Fruit fly (Drosophila melanogaster) whole organism, wandering third instar larva: ENCODE results near the gene CG3999.

Experiments used
- Abd-B ChIP-seq: fragments of >200 bp; optimal IDR thresholded peaks from 2 replicates; lab custom pipeline; 2017; ENCODE audit warnings: missing biosample characterization, missing genetic modification characterization
- CG32264 ChIP-seq: fragments of 200-800 bp; sonication (Bioruptor generic); optimal IDR thresholded peaks from 2 replicates; lab custom pipeline; 2016; ENCODE audit warnings: missing biosample characterization, missing genetic modification characterization
- CG9705 ChIP-seq: fragments of 200-800 bp; sonication (Bioruptor generic); optimal IDR thresholded peaks from 2 replicates; lab custom pipeline; 2018; ENCODE audit warnings: missing biosample characterization, mild to moderate bottlenecking, missing genetic modification characterization
- Dfd ChIP-seq: fragments of >200 bp; optimal IDR thresholded peaks from 2 replicates; lab custom pipeline; 2017; ENCODE audit warnings: missing biosample characterization, missing genetic modification characterization
- GATAd ChIP-seq: sonication (Bioruptor generic); optimal IDR thresholded peaks from 2 replicates; lab custom pipeline; 2016; ENCODE audit warnings: missing biosample characterization, missing genetic modification characterization
- HLH106 ChIP-seq: fragments of 200-800 bp; optimal IDR thresholded peaks from 3 replicates; lab custom pipeline; 2019; ENCODE audit warnings: missing biosample characterization, mild to moderate bottlenecking, missing genetic modification characterization, moderate library complexity
- Hnf4 ChIP-seq: fragments of 200-800 bp; sonication (Bioruptor generic); optimal IDR thresholded peaks from 2 replicates; lab custom pipeline; 2016; ENCODE audit warnings: missing biosample characterization, mild to moderate bottlenecking, missing genetic modification characterization
- Hr78 ChIP-seq: fragments of >200 bp; optimal IDR thresholded peaks from 2 replicates; lab custom pipeline; 2017; ENCODE audit warnings: missing biosample characterization, missing genetic modification characterization
- Hr83 ChIP-seq: fragments of 200-300 bp; sonication (Bioruptor generic); optimal IDR thresholded peaks from 2 replicates; lab custom pipeline; 2016; ENCODE audit warnings: missing biosample characterization, mild to moderate bottlenecking, missing genetic modification characterization, moderate library complexity; ENCODE audit not compliant: poor library complexity, severe bottlenecking
- Mio ChIP-seq: sonication (Bioruptor generic); optimal IDR thresholded peaks from 2 replicates; lab custom pipeline; 2016; ENCODE audit warnings: missing biosample characterization, missing genetic modification characterization
- Myc ChIP-seq: fragments of >200 bp; optimal IDR thresholded peaks from 2 replicates; lab custom pipeline; 2017
- N ChIP-seq: fragments of >200 bp; optimal IDR thresholded peaks from 2 replicates; lab custom pipeline; 2018; ENCODE audit warnings: missing biosample characterization, missing external identifiers, missing genetic modification characterization
- Rel ChIP-seq, 2 experiments: fragments of 200-800 bp; sonication (Bioruptor generic) in 1 of 2; optimal IDR thresholded peaks; 2 replicates in 1 of 2; 3 replicates in 1 of 2; lab custom pipeline; 2016 to 2019; ENCODE audit warnings: mild to moderate bottlenecking in 2 of 2, missing biosample characterization in 2 of 2, missing genetic modification characterization in 2 of 2, moderate library complexity in 1 of 2
- Sp1 ChIP-seq: fragments of 200-800 bp; sonication (Bioruptor generic); optimal IDR thresholded peaks from 3 replicates; lab custom pipeline; 2019; ENCODE audit warnings: missing biosample characterization, mild to moderate bottlenecking, missing genetic modification characterization, moderate library complexity
- Vsx2 ChIP-seq: fragments of 200-300, 225-300 bp; sonication (Bioruptor generic); optimal IDR thresholded peaks from 2 replicates; lab custom pipeline; 2018; ENCODE audit warnings: missing biosample characterization, missing genetic modification characterization; ENCODE audit not compliant: partially characterized antibody
- br ChIP-seq: fragments of 200-800 bp; sonication (Bioruptor generic); optimal IDR thresholded peaks from 2 replicates; lab custom pipeline; 2016; ENCODE audit warnings: missing biosample characterization, missing genetic modification characterization
- dl ChIP-seq, 2 experiments: fragments of 175-275, 200-275 bp in 1 of 2; fragments of 200-275 bp in 1 of 2; sonication (Bioruptor generic); optimal IDR thresholded peaks; lab custom pipeline; 2018; ENCODE audit warnings: mild to moderate bottlenecking in 2 of 2, missing biosample characterization in 2 of 2, missing genetic modification characterization in 2 of 2, moderate library complexity in 2 of 2; ENCODE audit not compliant: partially characterized antibody in 2 of 2, insufficient read depth in 1 of 2
- dmrt93B ChIP-seq: fragments of 200-800 bp; sonication (Bioruptor generic); optimal IDR thresholded peaks from 2 replicates; lab custom pipeline; 2018; ENCODE audit warnings: missing biosample characterization, mild to moderate bottlenecking, missing genetic modification characterization
- dsf ChIP-seq: sonication (Bioruptor generic); optimal IDR thresholded peaks from 2 replicates; lab custom pipeline; 2016; ENCODE audit warnings: missing biosample characterization, missing genetic modification characterization, borderline replicate concordance
- ey ChIP-seq: fragments of 200-800 bp; sonication (Bioruptor generic); optimal IDR thresholded peaks from 2 replicates; lab custom pipeline; 2016; ENCODE audit warnings: missing biosample characterization, missing genetic modification characterization
- foxo ChIP-seq, 2 experiments: fragments of 200-800 bp; sonication (Bioruptor generic); optimal IDR thresholded peaks; 2 replicates in 1 of 2; 3 replicates in 1 of 2; lab custom pipeline; 2016 to 2017; ENCODE audit warnings: missing biosample characterization in 2 of 2, missing genetic modification characterization in 2 of 2
- fru ChIP-seq: fragments of 200-800 bp; sonication (Bioruptor generic); optimal IDR thresholded peaks from 3 replicates; lab custom pipeline; 2016; ENCODE audit warnings: missing biosample characterization, mild to moderate bottlenecking, missing genetic modification characterization
- h ChIP-seq: fragments of 200-800 bp; sonication (Bioruptor generic); optimal IDR thresholded peaks from 3 replicates; lab custom pipeline; 2016; ENCODE audit warnings: missing biosample characterization, mild to moderate bottlenecking, missing genetic modification characterization
- jim ChIP-seq: fragments of 175-275, 200-325 bp; sonication (Bioruptor generic); optimal IDR thresholded peaks from 2 replicates; lab custom pipeline; 2016; ENCODE audit warnings: missing biosample characterization, mild to moderate bottlenecking, missing genetic modification characterization
- lola ChIP-seq: fragments of >200 bp; optimal IDR thresholded peaks from 2 replicates; lab custom pipeline; 2017; ENCODE audit warnings: missing biosample characterization, missing genetic modification characterization
- pan ChIP-seq: fragments of >200 bp; optimal IDR thresholded peaks from 2 replicates; lab custom pipeline; 2017
- psq ChIP-seq: fragments of 200-800 bp; sonication (Bioruptor generic); optimal IDR thresholded peaks from 3 replicates; lab custom pipeline; 2017; ENCODE audit warnings: missing biosample characterization, mild to moderate bottlenecking, missing genetic modification characterization, moderate library complexity
- rgr ChIP-seq: fragments of 200-800 bp; sonication (Bioruptor generic); optimal IDR thresholded peaks from 3 replicates; lab custom pipeline; 2016; ENCODE audit warnings: missing biosample characterization, mild to moderate bottlenecking, missing genetic modification characterization
- sv ChIP-seq: fragments of 200-800 bp; sonication (Bioruptor generic); optimal IDR thresholded peaks from 3 replicates; lab custom pipeline; 2016; ENCODE audit warnings: missing biosample characterization, missing genetic modification characterization
- tai ChIP-seq: sonication (Bioruptor generic); optimal IDR thresholded peaks from 2 replicates; lab custom pipeline; 2016; ENCODE audit warnings: missing biosample characterization, missing genetic modification characterization
- usp ChIP-seq: fragments of >200 bp; optimal IDR thresholded peaks from 2 replicates; lab custom pipeline; 2017; ENCODE audit warnings: missing biosample characterization, missing genetic modification characterization
- woc ChIP-seq: sonication (Bioruptor generic); optimal IDR thresholded peaks from 2 replicates; lab custom pipeline; 2016; ENCODE audit warnings: missing biosample characterization, mild to moderate bottlenecking, missing genetic modification characterization

CG3999 gene

DNA sequence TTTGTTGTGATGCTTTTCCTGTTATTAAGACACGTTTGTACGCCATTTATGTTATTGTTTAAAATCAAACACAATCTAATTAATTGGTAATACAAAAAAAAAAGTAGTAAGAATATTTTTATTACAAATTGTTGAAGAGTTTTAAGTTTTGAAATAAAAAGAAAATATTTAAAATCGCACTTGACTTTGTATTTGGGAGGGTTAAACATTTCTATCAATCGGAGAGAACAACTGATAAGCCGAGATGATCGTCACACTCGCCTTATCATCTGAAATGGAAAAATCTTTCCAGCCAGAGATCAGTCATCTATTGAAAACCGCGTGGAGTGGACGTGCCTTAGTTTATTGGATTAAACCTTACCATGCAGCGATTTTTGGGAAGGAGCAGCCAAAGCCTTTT is at the start of gene CG3999:
Gene CG3999 (plus strand): TSS at position 301 of the 400 bp plus-strand sequence.
- TF ChIP-seq Hr83 (no peak), sv (GFP tag; lab: Kevin White, UChicago) (no peak), br (GFP tag; lab: Kevin White, UChicago) (no peak), GATAd (GFP tag; lab: Kevin White, UChicago) (no peak)

dm6 chr3R:10203554-10203953 is 47.8 kb upstream of the CG3999 start:
- TF ChIP-seq rgr: peak; percentile 9
- no peak for TF ChIP-seq GATAd (GFP tag; lab: Kevin White, UChicago)
- TF ChIP-seq N (GFP tag; lab: Kevin White, UChicago): no peak
- TF ChIP-seq Hr78: no peak
- TF ChIP-seq Myc (lab: Kevin White, UChicago): peak; percentile 64
- TF ChIP-seq dl (GFP tag; optimal IDR thresholded peaks at IDR 0.05; lab: Kevin White, UChicago; ENCODE audit: insufficient read depth in 1 of 2, partially characterized antibody in 2 of 2): no peak
- TF ChIP-seq CG32264 (GFP tag; lab: Kevin White, UChicago): no peak
- TF ChIP-seq Hr83: no peak
- no peak for TF ChIP-seq ey (GFP tag; lab: Kevin White, UChicago)
- no peak for TF ChIP-seq Sp1
- TF ChIP-seq br (GFP tag; lab: Kevin White, UChicago): no peak
- peak; percentile 9 for TF ChIP-seq tai
- no peak for TF ChIP-seq Abd-B (GFP tag; lab: Kevin White, UChicago)
- TF ChIP-seq dsf (GFP tag; lab: Kevin White, UChicago): no peak
- no peak for TF ChIP-seq foxo (GFP tag; optimal IDR thresholded peaks at IDR 0.05; lab: Kevin White, UChicago)
- no peak for TF ChIP-seq pan (lab: Kevin White, UChicago)
- TF ChIP-seq Hnf4 (GFP tag; lab: Kevin White, UChicago): peak; percentile 5
- no peak for TF ChIP-seq lola (GFP tag; lab: Kevin White, UChicago)
- TF ChIP-seq dmrt93B (GFP tag; lab: Kevin White, UChicago): no peak
- TF ChIP-seq woc (GFP tag; lab: Kevin White, UChicago): no peak
- no peak for TF ChIP-seq CG9705
- TF ChIP-seq HLH106 (tag; lab: Kevin White, UChicago): no peak
- TF ChIP-seq usp (GFP tag; lab: Kevin White, UChicago): no peak

dm6 chr3R:10206740-10207139 is 44.6 kb upstream of the CG3999 start:
- TF ChIP-seq CG32264 (GFP tag; lab: Kevin White, UChicago) (no peak), Dfd (no peak), jim (GFP tag; lab: Kevin White, UChicago) (no peak), h (GFP tag; lab: Kevin White, UChicago) (no peak), usp (GFP tag; lab: Kevin White, UChicago) (no peak), Mio (GFP tag; lab: Kevin White, UChicago) (no peak), foxo (GFP tag; optimal IDR thresholded peaks at IDR 0.05; lab: Kevin White, UChicago) (no peak), pan (lab: Kevin White, UChicago) (no peak), CG9705 (no peak), tai (no peak), psq (GFP tag; lab: Kevin White, UChicago) (no peak), dl (GFP tag; optimal IDR thresholded peaks at IDR 0.05; lab: Kevin White, UChicago; ENCODE audit: insufficient read depth in 1 of 2, partially characterized antibody in 2 of 2) (no peak), dsf (GFP tag; lab: Kevin White, UChicago) (no peak), Rel (GFP tag; optimal IDR thresholded peaks at IDR 0.05; lab: Kevin White, UChicago) (no peak), Rel (tag; optimal IDR thresholded peaks at IDR 0.05; lab: Kevin White, UChicago) (no peak), rgr (no peak), Hr83 (no peak), Vsx2 (no peak), Abd-B (GFP tag; lab: Kevin White, UChicago) (no peak), ey (GFP tag; lab: Kevin White, UChicago) (no peak), sv (GFP tag; lab: Kevin White, UChicago) (no peak)

DNA sequence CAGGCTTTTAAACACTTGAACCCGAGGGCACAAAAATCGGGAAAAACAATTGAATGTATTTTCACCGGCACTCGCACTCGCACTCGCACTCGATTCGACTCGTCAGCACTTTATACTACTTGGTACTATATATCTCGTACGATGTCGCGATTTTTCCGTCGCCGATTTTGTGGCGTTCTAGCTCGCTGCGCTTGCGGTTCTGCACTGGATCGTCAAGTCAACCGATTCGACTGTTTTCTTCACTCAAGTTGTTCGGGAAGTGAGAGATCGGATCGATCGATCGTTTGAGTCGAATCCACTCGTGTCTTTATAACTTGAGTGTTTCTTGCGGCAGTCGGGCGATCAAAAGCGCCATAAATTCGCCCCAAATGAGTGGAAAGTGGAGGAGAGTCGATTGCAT is 38.5 kb upstream of the CG3999 start, which contains the start of gene Timp:
Gene Timp (minus strand): TSS at position 209 of the 400 bp plus-strand sequence.
- no peak for TF ChIP-seq Vsx2
- no peak for TF ChIP-seq Hr78
- no peak for TF ChIP-seq jim (GFP tag; lab: Kevin White, UChicago)
- TF ChIP-seq N (GFP tag; lab: Kevin White, UChicago): no peak
- no peak for TF ChIP-seq dmrt93B (GFP tag; lab: Kevin White, UChicago)
- no peak for TF ChIP-seq lola (GFP tag; lab: Kevin White, UChicago)
- TF ChIP-seq usp (GFP tag; lab: Kevin White, UChicago): no peak
- no peak for TF ChIP-seq rgr
- no peak for TF ChIP-seq Hr83
- no peak for TF ChIP-seq GATAd (GFP tag; lab: Kevin White, UChicago)
- TF ChIP-seq fru (GFP tag; lab: Kevin White, UChicago): no peak
- no peak for TF ChIP-seq Dfd
- TF ChIP-seq CG32264 (GFP tag; lab: Kevin White, UChicago): no peak
- TF ChIP-seq ey (GFP tag; lab: Kevin White, UChicago): no peak
